Worm (Caenorhabditis elegans): ENCODE results near the gene srr-7.

srr-7 gene

DNA sequence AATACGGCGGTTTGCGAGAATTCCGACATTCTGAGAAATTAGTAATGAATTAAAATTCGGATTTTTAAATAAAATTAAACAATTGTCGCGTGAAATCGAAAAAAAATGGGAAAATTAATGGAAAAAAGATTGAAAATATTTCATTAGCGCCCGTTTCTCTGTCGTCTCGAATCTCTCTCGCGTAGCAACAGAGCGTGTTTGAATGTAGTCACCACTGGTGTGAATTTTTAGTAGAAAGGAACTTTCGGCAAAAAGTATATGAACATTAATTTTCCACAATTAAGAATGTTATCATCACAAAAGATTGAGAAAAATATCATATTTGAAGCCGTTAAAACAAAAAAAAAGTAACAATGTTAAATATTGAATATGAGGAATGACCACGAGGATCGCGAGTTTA lies 8.7 kb downstream of the srr-7 start, which contains the start of gene aipl-1:
aipl-1 (minus strand) TSS at position 30 of the 400 bp plus-strand sequence.
- peak; percentile 71 for TF ChIP-seq lsy-2 (tag; optimal IDR thresholded peaks at IDR 0.05)
- peak; percentile 80 for TF ChIP-seq mep-1 (tag; optimal IDR thresholded peaks at IDR 0.05)
- TF ChIP-seq cnd-1 (tag; optimal IDR thresholded peaks at IDR 0.05) = no peak
- peak; percentile 62 for TF ChIP-seq nhr-237 (tag; optimal IDR thresholded peaks at IDR 0.05)
- TF ChIP-seq ztf-11 (tag; optimal IDR thresholded peaks at IDR 0.05) = no peak
- no peak for TF ChIP-seq zip-8 (tag; optimal IDR thresholded peaks at IDR 0.05)
- TF ChIP-seq hlh-1 (tag; optimal IDR thresholded peaks at IDR 0.05) = peak; percentile 27
- peak; percentile 46 for TF ChIP-seq pha-4 (tag; optimal IDR thresholded peaks at IDR 0.05)
- no peak for TF ChIP-seq nhr-12 (tag; optimal IDR thresholded peaks at IDR 0.05)
- no peak for TF ChIP-seq drap-1 (GFP tag; optimal IDR thresholded peaks at IDR 0.05)
- no peak for TF ChIP-seq elt-3 (tag; optimal IDR thresholded peaks at IDR 0.05)
- peak; percentile 21 for TF ChIP-seq lin-13 (tag; optimal IDR thresholded peaks at IDR 0.05)
- TF ChIP-seq ceh-39 (tag; optimal IDR thresholded peaks at IDR 0.05) = peak; percentile 21
- TF ChIP-seq unc-120 (tag; optimal IDR thresholded peaks at IDR 0.05; ENCODE audit: poor library complexity, severe bottlenecking) = no peak
- TF ChIP-seq ces-1 (GFP tag; optimal IDR thresholded peaks at IDR 0.05) = peak; percentile 83
- TF ChIP-seq ceh-83 (GFP tag; optimal IDR thresholded peaks at IDR 0.05) = no peak
- peak; percentile 2 for TF ChIP-seq sptf-1 (tag; optimal IDR thresholded peaks at IDR 0.05)
- no peak for TF ChIP-seq M03D4.4 (tag; optimal IDR thresholded peaks at IDR 0.05)

DNA sequence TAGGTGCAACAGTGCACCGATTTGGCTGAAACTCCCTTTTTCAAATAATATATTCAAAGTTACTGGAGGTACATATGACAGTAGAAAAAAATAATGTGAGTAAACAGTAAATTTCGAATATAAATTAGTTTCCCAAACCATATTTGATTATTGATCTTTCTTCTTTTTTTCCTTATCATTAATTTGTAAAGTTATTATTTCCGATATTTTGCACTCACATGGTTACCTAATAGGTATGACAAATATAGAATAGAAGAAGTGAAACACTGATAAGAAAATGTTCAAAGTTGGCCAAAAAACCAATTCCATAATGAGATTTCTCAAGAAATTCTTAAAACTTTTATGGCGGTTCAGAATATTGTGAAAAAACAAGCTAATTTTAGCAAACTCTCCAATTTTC lies 11.8 kb downstream of the srr-7 start:
- TF ChIP-seq elt-3 (tag; optimal IDR thresholded peaks at IDR 0.05) (no peak), mab-5 (tag; optimal IDR thresholded peaks at IDR 0.05) (no peak), lin-13 (tag; optimal IDR thresholded peaks at IDR 0.05) (no peak), nhr-12 (tag; optimal IDR thresholded peaks at IDR 0.05) (no peak), flh-1 (GFP tag; optimal IDR thresholded peaks at IDR 0.05) (no peak), elt-1 (tag; optimal IDR thresholded peaks at IDR 0.05; ENCODE audit: borderline replicate concordance, insufficient read depth) (no peak), ceh-43 (GFP tag; optimal IDR thresholded peaks at IDR 0.05) (no peak), ceh-39 (tag; optimal IDR thresholded peaks at IDR 0.05) (no peak), sem-2 (GFP tag; optimal IDR thresholded peaks at IDR 0.05) (no peak), ces-1 (GFP tag; optimal IDR thresholded peaks at IDR 0.05) (no peak), unc-120 (tag; optimal IDR thresholded peaks at IDR 0.05; ENCODE audit: poor library complexity, severe bottlenecking) (no peak), ztf-11 (tag; optimal IDR thresholded peaks at IDR 0.05) (no peak), M03D4.4 (tag; optimal IDR thresholded peaks at IDR 0.05) (no peak), mls-2 (tag; optimal IDR thresholded peaks at IDR 0.05) (no peak), nhr-28 (tag; optimal IDR thresholded peaks at IDR 0.05) (no peak), hlh-1 (tag; optimal IDR thresholded peaks at IDR 0.05) (no peak)

- no peak for TF ChIP-seq drap-1 (GFP tag; optimal IDR thresholded peaks at IDR 0.05)
- TF ChIP-seq mls-2 (tag; optimal IDR thresholded peaks at IDR 0.05) = no peak
- TF ChIP-seq lin-13 (tag; optimal IDR thresholded peaks at IDR 0.05) = no peak
- TF ChIP-seq zip-8 (tag; optimal IDR thresholded peaks at IDR 0.05) = no peak
- no peak for TF ChIP-seq lin-32 (GFP tag; optimal IDR thresholded peaks at IDR 0.05)
- TF ChIP-seq nhr-28 (tag; optimal IDR thresholded peaks at IDR 0.05) = no peak
- TF ChIP-seq unc-120 (tag; optimal IDR thresholded peaks at IDR 0.05; ENCODE audit: poor library complexity, severe bottlenecking) = no peak
- no peak for TF ChIP-seq snpc-4 (tag; optimal IDR thresholded peaks at IDR 0.05)
- TF ChIP-seq blmp-1 (tag; optimal IDR thresholded peaks at IDR 0.05) = no peak
Observed at ce11 chrV:15140247-15140646, 12.2 kb downstream of the srr-7 start, which contains the start of gene K08F9.3. Gene K08F9.3 (plus strand): TSS chrV:15140547.

- TF ChIP-seq cnd-1 (tag; optimal IDR thresholded peaks at IDR 0.05) (no peak), snpc-4 (tag; optimal IDR thresholded peaks at IDR 0.05) (no peak), ceh-39 (tag; optimal IDR thresholded peaks at IDR 0.05) (no peak), zip-8 (tag; optimal IDR thresholded peaks at IDR 0.05) (no peak), pha-4 (tag; optimal IDR thresholded peaks at IDR 0.05) (no peak), bed-3 (GFP tag; optimal IDR thresholded peaks at IDR 0.05) (no peak), mab-5 (tag; optimal IDR thresholded peaks at IDR 0.05) (no peak), mls-2 (tag; optimal IDR thresholded peaks at IDR 0.05) (no peak), lsy-2 (tag; optimal IDR thresholded peaks at IDR 0.05) (no peak), nhr-237 (tag; optimal IDR thresholded peaks at IDR 0.05) (no peak)
Observed at ce11 chrV:15143285-15143684, 15.2 kb downstream of the srr-7 start, which contains the start of gene K08F9.1. Gene K08F9.1 (minus strand): TSS chrV:15143385.

- TF ChIP-seq lsy-2 (tag; optimal IDR thresholded peaks at IDR 0.05) (peak; percentile 55), snpc-4 (tag; optimal IDR thresholded peaks at IDR 0.05) (no peak), lin-13 (tag; optimal IDR thresholded peaks at IDR 0.05) (no peak), ztf-11 (tag; optimal IDR thresholded peaks at IDR 0.05) (no peak), nhr-76 (tag; optimal IDR thresholded peaks at IDR 0.05) (no peak), ces-1 (GFP tag; optimal IDR thresholded peaks at IDR 0.05) (peak; percentile 59), blmp-1 (tag; optimal IDR thresholded peaks at IDR 0.05) (peak; percentile 98), pha-4 (tag; optimal IDR thresholded peaks at IDR 0.05) (peak; percentile 73), ceh-83 (GFP tag; optimal IDR thresholded peaks at IDR 0.05) (no peak), lin-32 (GFP tag; optimal IDR thresholded peaks at IDR 0.05) (no peak), hlh-1 (tag; optimal IDR thresholded peaks at IDR 0.05) (peak; percentile 2), mep-1 (tag; optimal IDR thresholded peaks at IDR 0.05) (peak; percentile 63), unc-39 (tag; optimal IDR thresholded peaks at IDR 0.05) (no peak), mab-5 (tag; optimal IDR thresholded peaks at IDR 0.05) (no peak), cnd-1 (tag; optimal IDR thresholded peaks at IDR 0.05) (no peak), drap-1 (GFP tag; optimal IDR thresholded peaks at IDR 0.05) (no peak), ceh-43 (GFP tag; optimal IDR thresholded peaks at IDR 0.05) (no peak), mls-2 (tag; optimal IDR thresholded peaks at IDR 0.05) (no peak)
Observed at ce11 chrV:15143798-15144197, 15.7 kb downstream of the srr-7 start, which contains the start of gene K08F9.4. Gene K08F9.4 (plus strand): TSS chrV:15144019.
